Worm (Caenorhabditis elegans): ENCODE data around the gene tdo-2.
A peak's percentile ranks its signal among the peaks of the same experiment; 100 is the strongest.

tdo-2 gene

DNA sequence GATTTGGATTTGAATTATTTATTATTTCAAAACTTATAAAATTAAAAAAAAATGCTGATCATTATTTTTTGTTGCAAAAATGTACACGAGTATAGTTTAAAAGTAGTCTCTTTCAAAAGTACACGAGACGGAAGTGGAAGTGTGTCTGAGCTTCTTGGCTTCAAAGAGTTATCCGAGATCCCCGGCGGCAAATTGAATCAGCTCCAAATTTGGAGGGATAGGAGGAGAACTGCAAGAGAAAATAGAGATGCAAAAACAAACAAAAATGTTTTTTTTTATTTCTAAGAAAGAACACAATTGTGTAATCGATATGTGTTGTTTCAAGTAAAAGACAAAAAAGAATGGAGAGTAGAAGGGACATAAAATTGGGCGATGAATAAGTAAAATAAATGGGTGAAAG is 17.2 kb downstream of the tdo-2 start:
- no peak for TF ChIP-seq ZK546.5 (tag; optimal IDR thresholded peaks at IDR 0.05)

DNA sequence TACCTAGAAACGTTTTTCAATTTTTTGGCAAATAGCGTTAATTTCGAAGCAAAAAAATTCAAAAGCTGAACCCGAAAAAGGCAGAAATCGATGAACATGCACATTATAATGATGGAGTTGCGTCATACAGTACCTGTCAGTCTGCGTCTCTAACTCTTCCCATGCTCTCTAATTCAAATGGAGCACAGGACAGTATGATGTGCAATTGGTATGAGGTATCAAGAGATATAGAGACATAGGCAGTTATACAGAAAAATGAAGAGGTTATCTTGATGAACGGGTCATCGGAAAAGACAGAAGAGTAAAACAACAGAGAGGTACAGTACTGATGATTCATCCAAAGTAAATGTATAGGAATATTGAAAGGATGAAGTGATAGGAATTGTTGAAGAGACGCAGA is 19.0 kb downstream of the tdo-2 start:
- TF ChIP-seq snpc-4 (tag; optimal IDR thresholded peaks at IDR 0.05) = no peak
- peak; percentile 4 for TF ChIP-seq hmg-11 (tag; optimal IDR thresholded peaks at IDR 0.05)
- no peak for TF ChIP-seq nfya-1 (tag; optimal IDR thresholded peaks at IDR 0.05; ENCODE audit: insufficient read depth)
- TF ChIP-seq elt-2 (tag; optimal IDR thresholded peaks at IDR 0.05) = peak; percentile 26
- TF ChIP-seq unc-39 (tag; optimal IDR thresholded peaks at IDR 0.05) = no peak
- TF ChIP-seq pqm-1 (tag; optimal IDR thresholded peaks at IDR 0.05) = peak; percentile 23
- TF ChIP-seq pha-4 (tag; optimal IDR thresholded peaks at IDR 0.05) = peak; percentile 50
- no peak for TF ChIP-seq eor-1 (tag; optimal IDR thresholded peaks at IDR 0.05)

DNA sequence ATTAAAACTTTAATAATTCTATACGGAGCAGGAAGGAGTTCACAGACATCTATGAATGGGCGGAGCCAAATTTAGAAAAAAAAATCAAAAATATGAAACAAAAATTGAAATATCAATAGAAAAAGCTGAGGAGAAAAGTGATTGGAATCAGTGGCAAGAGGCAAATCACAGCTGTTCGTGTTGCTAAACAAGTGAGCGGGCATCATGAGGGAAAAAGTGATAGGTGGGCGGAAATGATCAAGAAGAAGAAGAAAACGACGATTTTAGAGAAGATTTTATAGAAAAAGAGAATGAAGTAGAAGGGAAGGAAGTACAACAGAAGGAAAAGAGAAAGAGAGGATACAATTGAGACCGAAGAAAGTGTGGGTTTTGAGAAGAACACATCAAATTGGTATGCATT is 21.1 kb downstream of the tdo-2 start:
- TF ChIP-seq ZK546.5 (tag; optimal IDR thresholded peaks at IDR 0.05) (no peak), skn-1 (tag; optimal IDR thresholded peaks at IDR 0.05) (no peak)

DNA sequence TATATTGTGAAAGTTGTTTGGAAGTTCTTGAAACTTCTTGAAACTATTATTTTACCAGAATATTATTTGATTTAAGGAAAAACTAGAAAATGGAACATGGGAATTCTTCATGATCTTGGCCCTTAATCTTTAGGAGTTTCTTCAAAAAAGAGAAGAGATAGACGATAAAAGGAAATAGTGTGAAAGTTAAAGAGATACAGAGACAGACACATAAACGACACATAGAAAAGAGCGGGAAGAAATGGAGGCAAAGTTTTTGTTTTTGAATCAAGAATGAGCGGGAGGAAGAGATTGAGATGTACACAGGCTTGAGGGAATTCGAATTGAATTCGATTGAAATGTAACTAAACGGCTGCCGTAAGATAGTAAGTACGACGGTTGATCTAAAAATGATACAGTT is 22.3 kb downstream of the tdo-2 start:
- peak; percentile 1 for TF ChIP-seq nfya-1 (tag; optimal IDR thresholded peaks at IDR 0.05; ENCODE audit: insufficient read depth)
- no peak for TF ChIP-seq zag-1 (tag; optimal IDR thresholded peaks at IDR 0.05)

DNA sequence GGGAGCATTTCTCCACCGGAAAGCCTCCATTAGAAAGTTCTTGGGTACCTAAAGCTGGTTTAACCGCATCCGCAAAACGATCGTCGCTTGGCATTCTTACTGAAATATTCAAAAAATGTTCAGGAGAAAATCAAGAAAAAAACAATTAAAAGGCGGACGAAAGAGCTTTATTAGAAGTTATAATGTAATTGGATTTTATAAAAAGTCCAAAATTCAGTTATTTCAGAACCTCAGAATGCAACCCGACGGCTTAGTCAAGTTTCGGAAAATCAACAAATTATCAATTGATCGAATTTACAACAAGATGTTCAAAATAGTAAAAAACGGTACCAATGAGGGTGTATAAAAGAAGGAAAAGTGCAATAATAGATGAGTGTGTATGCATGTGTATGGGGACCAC is 23.8 kb downstream of the tdo-2 start, which contains the start of gene pxl-1:
Gene pxl-1, minus strand, starts transcription at position 101 of the 400 bp plus-strand sequence.
- TF ChIP-seq unc-62 (GFP tag; optimal IDR thresholded peaks at IDR 0.05) = no peak
- no peak for TF ChIP-seq nhr-77 (tag; optimal IDR thresholded peaks at IDR 0.05)
- no peak for TF ChIP-seq mdl-1 (tag; optimal IDR thresholded peaks at IDR 0.05)
- TF ChIP-seq ZK546.5 (tag; optimal IDR thresholded peaks at IDR 0.05) = no peak
- TF ChIP-seq elt-2 (tag; optimal IDR thresholded peaks at IDR 0.05) = no peak

DNA sequence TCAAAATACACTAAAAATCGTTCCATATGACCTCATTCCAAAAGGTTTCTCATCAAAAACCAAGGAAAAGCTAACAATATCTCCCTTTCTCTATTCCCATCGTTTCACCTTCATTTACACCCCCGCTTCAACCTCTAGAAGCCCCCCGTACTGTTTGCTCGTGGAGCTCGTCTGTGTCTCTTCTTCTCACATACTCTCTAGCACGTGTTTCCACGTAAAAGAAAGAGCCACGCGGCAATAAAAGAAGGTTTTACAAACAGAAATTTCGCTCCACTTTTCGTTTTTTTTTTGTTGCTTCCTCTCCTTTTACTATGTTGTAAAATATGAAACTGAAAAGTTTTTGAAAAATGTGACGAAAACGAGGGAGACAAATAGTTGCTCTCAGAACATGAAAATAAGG is 26.8 kb downstream of the tdo-2 start:
- TF ChIP-seq pha-4 (tag; optimal IDR thresholded peaks at IDR 0.05) (peak; percentile 59), lsy-12 (tag; optimal IDR thresholded peaks at IDR 0.05) (no peak)

DNA sequence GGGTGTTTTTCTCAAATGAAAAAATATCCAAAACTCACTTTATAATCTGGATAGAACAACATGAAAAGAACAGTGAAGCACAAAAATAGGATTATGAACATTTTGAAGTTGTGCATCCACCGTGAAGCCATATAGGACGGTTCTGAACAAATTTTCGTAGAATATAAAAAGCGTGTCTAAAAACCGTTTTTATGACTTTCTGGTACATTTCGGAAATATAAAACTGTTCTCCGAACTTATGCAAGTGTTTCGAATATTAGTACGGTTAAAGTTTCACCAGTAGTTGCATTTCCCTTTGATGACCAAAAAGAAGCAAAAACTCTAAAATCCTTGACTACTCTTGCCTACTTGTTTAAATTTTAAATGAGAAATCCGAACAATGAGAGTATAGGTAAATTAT is 31.1 kb downstream of the tdo-2 start, which contains the start of gene C28H8.8:
Gene C28H8.8, minus strand, starts transcription at position 101 of the 400 bp plus-strand sequence.
- TF ChIP-seq fkh-10 (GFP tag; optimal IDR thresholded peaks at IDR 0.05) (no peak), jun-1 (tag; optimal IDR thresholded peaks at IDR 0.05) (no peak), zag-1 (tag; optimal IDR thresholded peaks at IDR 0.05) (no peak), mdl-1 (tag; optimal IDR thresholded peaks at IDR 0.05) (no peak), egl-5 (tag; optimal IDR thresholded peaks at IDR 0.05) (no peak), nhr-237 (tag; optimal IDR thresholded peaks at IDR 0.05) (no peak), ama-1 (optimal IDR thresholded peaks at IDR 0.05) (no peak), ceh-82 (tag; optimal IDR thresholded peaks at IDR 0.05) (no peak), ceh-9 (tag; optimal IDR thresholded peaks at IDR 0.05) (no peak)

DNA sequence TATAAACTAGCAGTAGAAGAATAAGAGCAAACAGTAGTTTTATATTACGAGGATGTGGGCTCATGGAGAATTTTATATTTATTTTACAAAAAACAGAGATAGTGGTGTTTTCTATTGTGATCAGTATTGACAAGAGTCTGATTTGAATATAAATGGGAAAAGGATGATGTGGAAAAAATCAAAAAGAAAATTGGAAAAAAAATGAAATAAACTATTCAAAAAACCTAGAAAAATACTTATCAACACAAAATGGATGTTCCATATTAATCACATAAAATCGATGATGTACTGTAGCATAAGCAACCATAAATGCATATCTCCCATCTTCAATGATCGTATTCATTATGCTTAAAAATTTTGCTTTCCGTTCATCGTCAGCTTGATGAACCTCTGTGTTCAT is 32.9 kb downstream of the tdo-2 start, which contains the start of gene C28H8.7:
Gene C28H8.7, minus strand, starts transcription at position 101 of the 400 bp plus-strand sequence.
- no peak for TF ChIP-seq nhr-67 (tag; optimal IDR thresholded peaks at IDR 0.05)
- no peak for TF ChIP-seq aly-2 (tag; optimal IDR thresholded peaks at IDR 0.05)

DNA sequence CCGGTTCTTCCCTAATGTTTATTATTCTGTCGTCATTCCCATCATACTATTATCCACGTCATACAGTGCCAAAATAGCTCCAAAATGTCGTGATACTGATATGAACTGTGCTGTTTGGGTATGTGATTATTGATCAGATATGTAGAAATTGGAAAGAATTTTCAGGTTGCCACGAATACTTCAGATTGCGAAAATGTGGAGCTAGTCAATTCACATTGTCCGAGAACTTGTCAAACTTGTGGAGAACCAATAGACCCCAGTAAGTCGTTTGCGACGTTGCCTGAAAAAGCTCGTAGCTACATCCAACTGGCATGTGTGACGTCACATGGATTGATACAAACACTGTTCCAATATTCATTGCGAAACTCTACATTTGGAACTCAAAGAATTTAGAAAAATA is 35.3 kb downstream of the tdo-2 start:
- no peak for TF ChIP-seq mdl-1 (tag; optimal IDR thresholded peaks at IDR 0.05)
- TF ChIP-seq hmg-11 (tag; optimal IDR thresholded peaks at IDR 0.05) = no peak
- TF ChIP-seq nfya-1 (tag; optimal IDR thresholded peaks at IDR 0.05; ENCODE audit: insufficient read depth) = no peak
- no peak for TF ChIP-seq ztf-4 (tag; optimal IDR thresholded peaks at IDR 0.05)
- TF ChIP-seq pqm-1 (tag; optimal IDR thresholded peaks at IDR 0.05) = no peak
- TF ChIP-seq R02D3.7 (tag; optimal IDR thresholded peaks at IDR 0.05) = no peak
- TF ChIP-seq skn-1 (tag; optimal IDR thresholded peaks at IDR 0.05) = no peak
- TF ChIP-seq sea-2 (GFP tag; optimal IDR thresholded peaks at IDR 0.05) = no peak
- no peak for TF ChIP-seq aly-2 (tag; optimal IDR thresholded peaks at IDR 0.05)
- no peak for TF ChIP-seq snpc-4 (tag; optimal IDR thresholded peaks at IDR 0.05)
- TF ChIP-seq nhr-25 (tag; optimal IDR thresholded peaks at IDR 0.05) = no peak
- TF ChIP-seq nhr-11 (tag; optimal IDR thresholded peaks at IDR 0.05) = no peak
- TF ChIP-seq jun-1 (tag; optimal IDR thresholded peaks at IDR 0.05) = no peak
- TF ChIP-seq unc-39 (tag; optimal IDR thresholded peaks at IDR 0.05) = no peak
- TF ChIP-seq elt-1 (tag; optimal IDR thresholded peaks at IDR 0.05) = no peak

All from whole organism, L3 larva.